Fruit fly (Drosophila melanogaster): Measurements from ENCODE around the gene Amun.
A peak's percentile ranks its signal among the peaks of the same experiment; 100 is the strongest.

Gene Amun

dm6 chrX:11683480-11683879 lies 31.9 kb downstream of the Amun start (continued):
- TF ChIP-seq CG1621 (tag; optimal IDR thresholded peaks at IDR 0.05) (no peak), vri (GFP tag; optimal IDR thresholded peaks at IDR 0.05) (peak; percentile 46), Smox (GFP tag; optimal IDR thresholded peaks at IDR 0.05) (no peak), Ets21C (GFP tag; optimal IDR thresholded peaks at IDR 0.05) (no peak), CG6808 (GFP tag; optimal IDR thresholded peaks at IDR 0.05) (no peak), CG9139 (GFP tag; optimal IDR thresholded peaks at IDR 0.05) (no peak), CG6276 (GFP tag; optimal IDR thresholded peaks at IDR 0.05) (no peak), CG7368 (GFP tag; optimal IDR thresholded peaks at IDR 0.05) (no peak), Eip93F (GFP tag; optimal IDR thresholded peaks at IDR 0.05) (peak; percentile 37), CG6792 (GFP tag; optimal IDR thresholded peaks at IDR 0.05) (no peak), salr (GFP tag; optimal IDR thresholded peaks at IDR 0.05) (no peak), CG10669 (GFP tag; optimal IDR thresholded peaks at IDR 0.05) (no peak), CG8319 (GFP tag; optimal IDR thresholded peaks at IDR 0.05) (no peak), lz (GFP tag; optimal IDR thresholded peaks at IDR 0.05) (no peak), CG6854 (GFP tag; optimal IDR thresholded peaks at IDR 0.05) (no peak), Sox15 (GFP tag; optimal IDR thresholded peaks at IDR 0.05) (no peak), Sox102F (GFP tag; optimal IDR thresholded peaks at IDR 0.05) (no peak), Eip78C (GFP tag) (peak; percentile 22), eg (GFP tag; IDR thresholded peaks at IDR 0.05) (peak; percentile 42; the same call in 1 of the 3 replicates), fkh (GFP tag; optimal IDR thresholded peaks at IDR 0.05) (peak; percentile 10)

dm6 chrX:11681558-11682551 lies 33.5 kb downstream of the Amun start:
- TF ChIP-seq CG1621 (tag; optimal IDR thresholded peaks at IDR 0.05) (peak; percentile 14), svp (GFP tag) (peak; percentile 98), eg (GFP tag; IDR thresholded peaks at IDR 0.05) (peak; percentile 63; the same call in 2 of the 3 replicates), fd59A (GFP tag; optimal IDR thresholded peaks at IDR 0.05) (no peak), topi (GFP tag; optimal IDR thresholded peaks at IDR 0.05) (peak; percentile 72), Ets21C (GFP tag; optimal IDR thresholded peaks at IDR 0.05) (peak; percentile 67), Hr38 (GFP tag; optimal IDR thresholded peaks at IDR 0.05) (no peak), CG3919 (GFP tag; optimal IDR thresholded peaks at IDR 0.05) (peak; percentile 58), Hr39 (GFP tag; optimal IDR thresholded peaks at IDR 0.05) (peak; percentile 78), Eip75B (GFP tag; optimal IDR thresholded peaks at IDR 0.05) (peak; percentile 54), achi (GFP tag; optimal IDR thresholded peaks at IDR 0.05) (peak; percentile 49), CG16779 (tag; optimal IDR thresholded peaks at IDR 0.05) (peak; percentile 36), esn (GFP tag; optimal IDR thresholded peaks at IDR 0.05) (peak; percentile 76), CG8632 (GFP tag; optimal IDR thresholded peaks at IDR 0.05) (peak; percentile 58), Lpt (GFP tag; optimal IDR thresholded peaks at IDR 0.05) (peak; percentile 45), Sox14 (GFP tag; optimal IDR thresholded peaks at IDR 0.05) (peak; percentile 74), CG11762 (GFP tag; optimal IDR thresholded peaks at IDR 0.05; ENCODE audit: insufficient read depth) (no peak), CG31627 (GFP tag; optimal IDR thresholded peaks at IDR 0.05) (peak; percentile 76), dsx (GFP tag; optimal IDR thresholded peaks at IDR 0.05; ENCODE audit: poor library complexity, severe bottlenecking) (peak; percentile 45), CG6163 (GFP tag; IDR thresholded peaks at IDR 0.05) (peak; percentile 15; the same call in 2 of the 3 replicates), CG6854 (GFP tag; optimal IDR thresholded peaks at IDR 0.05) (peak; percentile 72), lz (GFP tag; optimal IDR thresholded peaks at IDR 0.05) (peak; percentile 77), CG6276 (GFP tag; optimal IDR thresholded peaks at IDR 0.05) (peak; percentile 57), Ets96B (tag; optimal IDR thresholded peaks at IDR 0.05) (peak; percentile 29), CG10669 (GFP tag; optimal IDR thresholded peaks at IDR 0.05) (peak; percentile 47), CG9139 (GFP tag; optimal IDR thresholded peaks at IDR 0.05) (peak; percentile 38), spab (GFP tag; optimal IDR thresholded peaks at IDR 0.05) (peak; percentile 37), pdm3 (GFP tag; optimal IDR thresholded peaks at IDR 0.05) (peak; percentile 73), CG4318 (GFP tag; optimal IDR thresholded peaks at IDR 0.05) (no peak), Met (GFP tag; optimal IDR thresholded peaks at IDR 0.05) (no peak), dac (GFP tag; optimal IDR thresholded peaks at IDR 0.05) (no peak), CG8119 (GFP tag; IDR thresholded peaks at IDR 0.05) (peak; percentile 55), Sox15 (GFP tag; optimal IDR thresholded peaks at IDR 0.05) (peak; percentile 45), CG6808 (GFP tag; optimal IDR thresholded peaks at IDR 0.05) (peak; percentile 46), Eip93F (GFP tag; optimal IDR thresholded peaks at IDR 0.05) (peak; percentile 16), Sox102F (GFP tag; optimal IDR thresholded peaks at IDR 0.05) (peak; percentile 68), fkh (GFP tag; optimal IDR thresholded peaks at IDR 0.05) (peak; percentile 91), Hr4 (GFP tag; optimal IDR thresholded peaks at IDR 0.05) (peak; percentile 60)

All from whole organism, prepupa.